Fruit fly (Drosophila melanogaster) whole organism, wandering third instar larva: ENCODE measurements around the gene Ugt37C2.

ENCODE experiments used
- CG9705 ChIP-seq: fragments of 200-800 bp; sonication (Bioruptor generic); optimal IDR thresholded peaks from 2 replicates; lab custom pipeline; 2018; ENCODE audit warnings: missing biosample characterization, mild to moderate bottlenecking, missing genetic modification characterization
- CrebA ChIP-seq: fragments of 200-800 bp; sonication (Bioruptor generic); optimal IDR thresholded peaks from 2 replicates; lab custom pipeline; 2016; ENCODE audit warnings: missing biosample characterization, mild to moderate bottlenecking, missing genetic modification characterization, borderline replicate concordance
- Dfd ChIP-seq: fragments of >200 bp; optimal IDR thresholded peaks from 2 replicates; lab custom pipeline; 2017; ENCODE audit warnings: missing biosample characterization, missing genetic modification characterization
- Dif ChIP-seq: fragments of 200-275, 200-300 bp; sonication (Bioruptor generic); optimal IDR thresholded peaks from 2 replicates; lab custom pipeline; 2018; ENCODE audit warnings: missing biosample characterization, missing genetic modification characterization; ENCODE audit not compliant: partially characterized antibody
- GATAd ChIP-seq: sonication (Bioruptor generic); optimal IDR thresholded peaks from 2 replicates; lab custom pipeline; 2016; ENCODE audit warnings: missing biosample characterization, missing genetic modification characterization
- HLH106 ChIP-seq: fragments of 200-800 bp; optimal IDR thresholded peaks from 3 replicates; lab custom pipeline; 2019; ENCODE audit warnings: missing biosample characterization, mild to moderate bottlenecking, missing genetic modification characterization, moderate library complexity
- Hnf4 ChIP-seq: fragments of 200-800 bp; sonication (Bioruptor generic); optimal IDR thresholded peaks from 2 replicates; lab custom pipeline; 2016; ENCODE audit warnings: missing biosample characterization, mild to moderate bottlenecking, missing genetic modification characterization
- Jra ChIP-seq: sonication (Bioruptor generic); optimal IDR thresholded peaks from 2 replicates; lab custom pipeline; 2016; ENCODE audit warnings: missing biosample characterization, missing genetic modification characterization
- Mio ChIP-seq: sonication (Bioruptor generic); optimal IDR thresholded peaks from 2 replicates; lab custom pipeline; 2016; ENCODE audit warnings: missing biosample characterization, missing genetic modification characterization
- Myc ChIP-seq: fragments of >200 bp; optimal IDR thresholded peaks from 2 replicates; lab custom pipeline; 2017
- Rel ChIP-seq, 2 experiments: fragments of 200-800 bp; sonication (Bioruptor generic) in 1 of 2; optimal IDR thresholded peaks; 2 replicates in 1 of 2; 3 replicates in 1 of 2; lab custom pipeline; 2016 to 2019; ENCODE audit warnings: mild to moderate bottlenecking in 2 of 2, missing biosample characterization in 2 of 2, missing genetic modification characterization in 2 of 2, moderate library complexity in 1 of 2
- Sp1 ChIP-seq: fragments of 200-800 bp; sonication (Bioruptor generic); optimal IDR thresholded peaks from 3 replicates; lab custom pipeline; 2019; ENCODE audit warnings: missing biosample characterization, mild to moderate bottlenecking, missing genetic modification characterization, moderate library complexity
- br ChIP-seq: fragments of 200-800 bp; sonication (Bioruptor generic); optimal IDR thresholded peaks from 2 replicates; lab custom pipeline; 2016; ENCODE audit warnings: missing biosample characterization, missing genetic modification characterization
- brk ChIP-seq: fragments of 200-800 bp; sonication (Bioruptor generic); optimal IDR thresholded peaks from 2 replicates; lab custom pipeline; 2016; ENCODE audit warnings: missing biosample characterization, mild to moderate bottlenecking, missing genetic modification characterization
- dl ChIP-seq, 2 experiments: fragments of 175-275, 200-275 bp in 1 of 2; fragments of 200-275 bp in 1 of 2; sonication (Bioruptor generic); optimal IDR thresholded peaks; lab custom pipeline; 2018; ENCODE audit warnings: mild to moderate bottlenecking in 2 of 2, missing biosample characterization in 2 of 2, missing genetic modification characterization in 2 of 2, moderate library complexity in 2 of 2; ENCODE audit not compliant: partially characterized antibody in 2 of 2, insufficient read depth in 1 of 2
- dsf ChIP-seq: sonication (Bioruptor generic); optimal IDR thresholded peaks from 2 replicates; lab custom pipeline; 2016; ENCODE audit warnings: missing biosample characterization, missing genetic modification characterization, borderline replicate concordance
- ey ChIP-seq: fragments of 200-800 bp; sonication (Bioruptor generic); optimal IDR thresholded peaks from 2 replicates; lab custom pipeline; 2016; ENCODE audit warnings: missing biosample characterization, missing genetic modification characterization
- fru ChIP-seq: fragments of 200-800 bp; sonication (Bioruptor generic); optimal IDR thresholded peaks from 3 replicates; lab custom pipeline; 2016; ENCODE audit warnings: missing biosample characterization, mild to moderate bottlenecking, missing genetic modification characterization
- h ChIP-seq: fragments of 200-800 bp; sonication (Bioruptor generic); optimal IDR thresholded peaks from 3 replicates; lab custom pipeline; 2016; ENCODE audit warnings: missing biosample characterization, mild to moderate bottlenecking, missing genetic modification characterization
- lola ChIP-seq: fragments of >200 bp; optimal IDR thresholded peaks from 2 replicates; lab custom pipeline; 2017; ENCODE audit warnings: missing biosample characterization, missing genetic modification characterization
- pan ChIP-seq: fragments of >200 bp; optimal IDR thresholded peaks from 2 replicates; lab custom pipeline; 2017
- sage ChIP-seq: fragments of 200-800 bp; sonication (Bioruptor generic); optimal IDR thresholded peaks from 2 replicates; lab custom pipeline; 2016; ENCODE audit warnings: missing biosample characterization, mild to moderate bottlenecking, missing genetic modification characterization
- sv ChIP-seq: fragments of 200-800 bp; sonication (Bioruptor generic); optimal IDR thresholded peaks from 3 replicates; lab custom pipeline; 2016; ENCODE audit warnings: missing biosample characterization, missing genetic modification characterization
- tai ChIP-seq: sonication (Bioruptor generic); optimal IDR thresholded peaks from 2 replicates; lab custom pipeline; 2016; ENCODE audit warnings: missing biosample characterization, missing genetic modification characterization
- woc ChIP-seq: sonication (Bioruptor generic); optimal IDR thresholded peaks from 2 replicates; lab custom pipeline; 2016; ENCODE audit warnings: missing biosample characterization, mild to moderate bottlenecking, missing genetic modification characterization

Gene Ugt37C2

dm6 chr2L:16790671-16791270, 3.2 kb upstream of the Ugt37C2 start, which contains the start of gene Cyt-b5-r:
Cyt-b5-r (minus strand) TSS chr2L:16790721.
- TF ChIP-seq ey (GFP tag; lab: Kevin White, UChicago), result no peak
- TF ChIP-seq br, result peak; percentile 21
- TF ChIP-seq, all 38 proteins: peak for 1

dm6 chr2L:16791345-16791744, 2.7 kb upstream of the Ugt37C2 start, which contains the start of gene CG17928:
CG17928 (plus strand) TSS chr2L:16791568.
- TF ChIP-seq Dif (peak; percentile 70), Mio (GFP tag; lab: Kevin White, UChicago) (no peak), dl (GFP tag; optimal IDR thresholded peaks at IDR 0.05; lab: Kevin White, UChicago; ENCODE audit: insufficient read depth in 1 of 2, partially characterized antibody in 2 of 2) (peak in 1 of 2 experiments; percentile 28)
- TF ChIP-seq, all 38 proteins: peak for 2

dm6 chr2L:16796104-16796645, 2.2 kb downstream of the Ugt37C2 start, which contains the start of gene Ugt37E1:
Ugt37E1 (plus strand) TSS chr2L:16796595.
- TF ChIP-seq CG9705 (GFP tag; lab: Kevin White, UChicago) (no peak), dl (GFP tag; optimal IDR thresholded peaks at IDR 0.05; lab: Kevin White, UChicago; ENCODE audit: insufficient read depth in 1 of 2, partially characterized antibody in 2 of 2) (no peak), ey (GFP tag; lab: Kevin White, UChicago) (no peak), sage (no peak), Sp1 (no peak), Rel (GFP tag; optimal IDR thresholded peaks at IDR 0.05; lab: Kevin White, UChicago) (no peak), Rel (tag; optimal IDR thresholded peaks at IDR 0.05; lab: Kevin White, UChicago) (no peak), Mio (GFP tag; lab: Kevin White, UChicago) (no peak)

- TF ChIP-seq woc (GFP tag; lab: Kevin White, UChicago) (no peak), dl (GFP tag; optimal IDR thresholded peaks at IDR 0.05; lab: Kevin White, UChicago; ENCODE audit: insufficient read depth in 1 of 2, partially characterized antibody in 2 of 2) (no peak), tai (GFP tag; lab: Kevin White, UChicago) (no peak), Sp1 (no peak), Rel (GFP tag; optimal IDR thresholded peaks at IDR 0.05; lab: Kevin White, UChicago) (no peak), Rel (tag; optimal IDR thresholded peaks at IDR 0.05; lab: Kevin White, UChicago) (no peak), brk (GFP tag; lab: Kevin White, UChicago) (no peak), HLH106 (tag; lab: Kevin White, UChicago) (no peak), h (GFP tag; lab: Kevin White, UChicago) (no peak), lola (GFP tag; lab: Kevin White, UChicago) (no peak), Jra (GFP tag; lab: Kevin White, UChicago) (no peak), Dfd (GFP tag; lab: Kevin White, UChicago) (no peak), sv (no peak), Hnf4 (GFP tag; lab: Kevin White, UChicago) (no peak)
Measured at dm6 chr2L:16798705-16799104, 4.7 kb downstream of the Ugt37C2 start, which contains the start of gene Ugt37D1. Ugt37D1 (plus strand) TSS chr2L:16799025.

- TF ChIP-seq CrebA (no peak), dl (GFP tag; optimal IDR thresholded peaks at IDR 0.05; lab: Kevin White, UChicago; ENCODE audit: insufficient read depth in 1 of 2, partially characterized antibody in 2 of 2) (no peak), fru (GFP tag; lab: Kevin White, UChicago) (no peak), Mio (GFP tag; lab: Kevin White, UChicago) (no peak), GATAd (GFP tag; lab: Kevin White, UChicago) (no peak), dsf (GFP tag; lab: Kevin White, UChicago) (no peak), pan (lab: Kevin White, UChicago) (no peak)
Measured at dm6 chr2L:16799496-16799895, 5.5 kb downstream of the Ugt37C2 start.

dm6 chr2L:16801578-16802152, 7.7 kb downstream of the Ugt37C2 start:
- TF ChIP-seq Myc (lab: Kevin White, UChicago) (peak; percentile 62), brk (GFP tag; lab: Kevin White, UChicago) (no peak)
